Fruit fly (Drosophila melanogaster) whole organism, adult: ENCODE results near the gene vret.

Experiments used
- CG5204 ChIP-seq: fragments of 200-800 bp; sonication (Bioruptor generic); optimal IDR thresholded peaks from 2 replicates; lab custom pipeline; 2016; ENCODE audit warnings: missing biosample characterization, missing genetic modification characterization
- Mnt ChIP-seq: fragments of 200-800 bp; sonication (Bioruptor generic); optimal IDR thresholded peaks from 2 replicates; lab custom pipeline; 2016; ENCODE audit warnings: missing biosample characterization, mild to moderate bottlenecking, missing genetic modification characterization
- cic ChIP-seq: fragments of 200-800 bp; sonication (Bioruptor generic); optimal IDR thresholded peaks from 2 replicates; lab custom pipeline; 2017; ENCODE audit warnings: missing biosample characterization, mild to moderate bottlenecking, missing genetic modification characterization, moderate library complexity
- ovo ChIP-seq: fragments of 200-800 bp; sonication (Bioruptor generic); optimal IDR thresholded peaks from 2 replicates; lab custom pipeline; 2016; ENCODE audit warnings: missing biosample characterization, missing genetic modification characterization
- pad ChIP-seq: fragments of 200-800 bp; sonication (Bioruptor generic); optimal IDR thresholded peaks from 3 replicates; lab custom pipeline; 2017; ENCODE audit warnings: missing biosample characterization, missing genetic modification characterization, mild to moderate bottlenecking, moderate library complexity, missing genetic modification reagents

- TF ChIP-seq Mnt (GFP tag; lab: Kevin White, UChicago), result no peak
- TF ChIP-seq CG5204, result no peak
- TF ChIP-seq cic (GFP tag; lab: Kevin White, UChicago), result no peak
- no peak for TF ChIP-seq ovo (GFP tag; lab: Kevin White, UChicago)
- TF ChIP-seq pad (GFP tag; lab: Kevin White, UChicago), result no peak
Observed at dm6 chr3R:22694659-22695058, 50.7 kb downstream of the vret start, which contains the start of gene cd.
